ENCODE assay signal across 1 fruit fly cellular context in the genomic region with DNA sequence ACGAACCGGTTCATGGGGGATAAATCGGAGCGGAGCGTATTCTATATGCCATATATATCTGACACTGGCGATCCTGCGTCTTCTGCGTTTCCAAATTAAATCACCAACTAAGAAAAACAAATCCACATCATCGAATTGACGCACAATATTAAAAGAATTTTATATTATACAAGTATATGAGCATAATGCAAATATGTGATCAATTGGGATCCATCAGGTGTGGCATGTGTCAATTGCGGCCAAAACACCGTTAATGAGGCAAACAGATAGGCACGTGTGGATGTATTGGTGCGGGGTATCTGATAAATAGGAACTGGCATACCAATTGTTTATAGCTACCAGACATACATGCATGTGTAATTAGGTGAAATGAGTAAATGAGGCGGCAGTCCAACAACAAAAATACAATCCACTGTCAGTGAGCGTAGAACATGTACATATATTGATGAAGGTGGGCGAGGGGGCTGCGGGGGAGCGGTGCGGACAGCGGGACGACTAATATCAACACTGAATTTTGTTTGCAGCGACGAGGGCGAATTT.
TF ChIP-seq lines count a peak whose summit lies in the region.

No protein-coding gene starts in this region.

TF ChIP-seq in whole organism, embryonic, 481 proteins besides CTCF, POLR2A, EP300 and RAD21 (continued from another document):
- TF ChIP-seq vvl (GFP tag; IDR thresholded peaks at IDR 0.05; lab: Robert Waterston, UW) (0 out of 2 replicates have a peak, but pooled peaks have one; percentile 9), en (GFP tag; optimal IDR thresholded peaks at IDR 0.05; lab: Kevin White, UChicago) (no peak), CG15011 (GFP tag; optimal IDR thresholded peaks at IDR 0.05; lab: Kevin White, UChicago) (peak; percentile 11), lilli (GFP tag; optimal IDR thresholded peaks at IDR 0.05; lab: Kevin White, UChicago) (no peak), Mad (GFP tag; optimal IDR thresholded peaks at IDR 0.05; lab: Kevin White, UChicago) (no peak), fd64A (GFP tag; optimal IDR thresholded peaks at IDR 0.05; lab: Kevin White, UChicago) (no peak), Blimp-1 (GFP tag; optimal IDR thresholded peaks at IDR 0.05; lab: Kevin White, UChicago) (no peak), Hr3 (GFP tag; optimal IDR thresholded peaks at IDR 0.05; lab: Kevin White, UChicago) (no peak), CG7271 (tag; optimal IDR thresholded peaks at IDR 0.05; lab: Kevin White, UChicago) (no peak), Vsx1 (GFP tag; optimal IDR thresholded peaks at IDR 0.05; lab: Kevin White, UChicago) (peak; percentile 33), nmo (GFP tag; optimal IDR thresholded peaks at IDR 0.05; lab: Kevin White, UChicago) (no peak), CG11696 (GFP tag; IDR thresholded peaks at IDR 0.05; lab: Robert Waterston, UW) (no peak), hkb (optimal IDR thresholded peaks at IDR 0.05; lab: Kevin White, UChicago) (no peak), hkb (GFP tag; IDR thresholded peaks at IDR 0.05; lab: Robert Waterston, UW) (peak; percentile 22; the same call in 1 of the 2 replicates), slbo (GFP tag; IDR thresholded peaks at IDR 0.05; lab: Robert Waterston, UW) (peak; percentile 30; the same call in 1 of the 2 replicates), MESR4 (GFP tag; optimal IDR thresholded peaks at IDR 0.05; lab: Kevin White, UChicago) (no peak), CG2120 (GFP tag; optimal IDR thresholded peaks at IDR 0.05; lab: Kevin White, UChicago) (no peak), caup (GFP tag; optimal IDR thresholded peaks at IDR 0.05; lab: Kevin White, UChicago; ENCODE audit: severe bottlenecking) (peak; percentile 49), CG18262 (tag; optimal IDR thresholded peaks at IDR 0.05; lab: Kevin White, UChicago) (no peak), CG12659 (GFP tag; optimal IDR thresholded peaks at IDR 0.05; lab: Kevin White, UChicago) (peak; percentile 4), Sin3A (optimal IDR thresholded peaks at IDR 0.05; lab: Kevin White, UChicago) (no peak), ATbp (GFP tag; optimal IDR thresholded peaks at IDR 0.05; lab: Kevin White, UChicago) (peak; percentile 8), Lpt (GFP tag; optimal IDR thresholded peaks at IDR 0.05; lab: Kevin White, UChicago) (no peak), CG15514 (GFP tag; optimal IDR thresholded peaks at IDR 0.05; lab: Kevin White, UChicago) (peak; percentile 51), ftz-f1 (GFP tag; optimal IDR thresholded peaks at IDR 0.05; lab: Kevin White, UChicago) (no peak), fd96Cb (tag; optimal IDR thresholded peaks at IDR 0.05; lab: Kevin White, UChicago) (no peak), CG5245 (GFP tag; optimal IDR thresholded peaks at IDR 0.05; lab: Kevin White, UChicago) (no peak), lab (GFP tag; optimal IDR thresholded peaks at IDR 0.05; lab: Kevin White, UChicago) (peak; percentile 71), BtbVII (GFP tag; optimal IDR thresholded peaks at IDR 0.05; lab: Kevin White, UChicago) (peak; percentile 68), CG17359 (tag; optimal IDR thresholded peaks at IDR 0.05; lab: Kevin White, UChicago) (peak; percentile 2), eve (GFP tag; optimal IDR thresholded peaks at IDR 0.05; lab: Kevin White, UChicago) (no peak), stwl (tag; optimal IDR thresholded peaks at IDR 0.05; lab: Kevin White, UChicago) (no peak), CG8359 (GFP tag; optimal IDR thresholded peaks at IDR 0.05; lab: Kevin White, UChicago; ENCODE audit: borderline replicate concordance) (no peak), CG12071 (GFP tag; optimal IDR thresholded peaks at IDR 0.05; lab: Kevin White, UChicago) (peak; percentile 5), CG18599 (GFP tag; optimal IDR thresholded peaks at IDR 0.05; lab: Kevin White, UChicago) (peak; percentile 49), wor (GFP tag; IDR thresholded peaks at IDR 0.05; lab: Robert Waterston, UW) (no peak), CG9876 (GFP tag; optimal IDR thresholded peaks at IDR 0.05; lab: Kevin White, UChicago) (no peak), CG6813 (GFP tag; optimal IDR thresholded peaks at IDR 0.05; lab: Kevin White, UChicago) (peak; percentile 15), toy (GFP tag; IDR thresholded peaks at IDR 0.05; lab: Robert Waterston, UW) (0 out of 2 replicates have a peak, but pooled peaks have one; percentile 6), HHEX (GFP tag; optimal IDR thresholded peaks at IDR 0.05; lab: Kevin White, UChicago) (peak; percentile 48), grau (tag; optimal IDR thresholded peaks at IDR 0.05; lab: Kevin White, UChicago) (peak; percentile 13), lov (optimal IDR thresholded peaks at IDR 0.05; lab: Kevin White, UChicago) (no peak), lov (GFP tag; IDR thresholded peaks at IDR 0.05; lab: Robert Waterston, UW) (no peak), Kr (GFP tag; optimal IDR thresholded peaks at IDR 0.05; lab: Kevin White, UChicago) (no peak), so (GFP tag; IDR thresholded peaks at IDR 0.05; lab: Robert Waterston, UW) (no peak), gsb (GFP tag; IDR thresholded peaks at IDR 0.05; lab: Robert Waterston, UW) (0 out of 2 replicates have a peak, but pooled peaks have one; percentile 20), CG2678 (tag; optimal IDR thresholded peaks at IDR 0.05; lab: Kevin White, UChicago) (peak; percentile 37), NK7.1 (GFP tag; optimal IDR thresholded peaks at IDR 0.05; lab: Kevin White, UChicago) (no peak), wek (GFP tag; optimal IDR thresholded peaks at IDR 0.05; lab: Kevin White, UChicago) (peak; percentile 12), CG13287 (GFP tag; IDR thresholded peaks at IDR 0.05; lab: Robert Waterston, UW; ENCODE audit: partially characterized antibody) (no peak), Sox102F (GFP tag; optimal IDR thresholded peaks at IDR 0.05; lab: Kevin White, UChicago) (no peak), cwo (GFP tag; optimal IDR thresholded peaks at IDR 0.05; lab: Kevin White, UChicago) (peak; percentile 37), sens (GFP tag; lab: Kevin White, UChicago) (peak; percentile 42), crol (GFP tag; IDR thresholded peaks at IDR 0.05; lab: Robert Waterston, UW) (peak; percentile 87)
